Fruit fly (Drosophila melanogaster) whole organism, embryonic: ENCODE results near the gene regucalcin.

Experiments used
- C15 ChIP-seq: fragments of 200-800 bp; sonication (Bioruptor generic); IDR thresholded peaks from 3 replicates; pipeline ENCODE4 v1.3.6; 2022; ENCODE audit warnings: missing biosample characterization, missing genetic modification characterization
- CG1024 ChIP-seq: fragments of 200-800 bp; sonication (Bioruptor generic); IDR thresholded peaks from 2 replicates; pipeline ENCODE4 v1.3.6; 2022; ENCODE audit warnings: missing biosample characterization, missing genetic modification characterization
- CG10462 ChIP-seq: fragments of 200-800 bp; sonication (Bioruptor generic); optimal IDR thresholded peaks from 2 replicates; lab custom pipeline; 2016; ENCODE audit warnings: missing biosample characterization, missing genetic modification characterization
- CG11504 ChIP-seq: fragments of 200-800 bp; sonication (Bioruptor generic); optimal IDR thresholded peaks from 3 replicates; lab custom pipeline; 2019; ENCODE audit warnings: missing biosample characterization, mild to moderate bottlenecking, missing genetic modification characterization, moderate library complexity
- CG11696 ChIP-seq: fragments of 200-800 bp; sonication (Bioruptor generic); IDR thresholded peaks from 2 replicates; pipeline ENCODE4 v1.3.6; 2022; ENCODE audit warnings: missing biosample characterization, missing genetic modification characterization
- CG12769 ChIP-seq: fragments of 200-800 bp; sonication (Bioruptor generic); optimal IDR thresholded peaks from 2 replicates; lab custom pipeline; 2019; ENCODE audit warnings: missing biosample characterization, mild to moderate bottlenecking, missing genetic modification characterization, moderate library complexity
- CG15011 ChIP-seq: fragments of 200-800 bp; sonication (Bioruptor generic); optimal IDR thresholded peaks from 3 replicates; lab custom pipeline; 2018; ENCODE audit warnings: missing biosample characterization, mild to moderate bottlenecking, missing genetic modification characterization
- CG1529 ChIP-seq: fragments of 200-800 bp; sonication (Bioruptor generic); optimal IDR thresholded peaks from 3 replicates; lab custom pipeline; 2018; ENCODE audit warnings: missing biosample characterization, missing genetic modification characterization
- CG15601 ChIP-seq: fragments of 200-800 bp; sonication (Bioruptor generic); optimal IDR thresholded peaks from 3 replicates; lab custom pipeline; 2019; ENCODE audit warnings: missing biosample characterization, mild to moderate bottlenecking, missing genetic modification characterization, moderate library complexity
- CG17829 ChIP-seq: fragments of 200-800 bp; optimal IDR thresholded peaks from 2 replicates; lab custom pipeline; 2019; ENCODE audit warnings: missing biosample characterization, mild to moderate bottlenecking, missing genetic modification characterization, moderate library complexity
- CG18262 ChIP-seq: fragments of 200-800 bp; optimal IDR thresholded peaks from 3 replicates; lab custom pipeline; 2019; ENCODE audit warnings: missing biosample characterization, mild to moderate bottlenecking, missing genetic modification characterization, moderate library complexity
- CG1832 ChIP-seq: fragments of 200-800 bp; sonication (Bioruptor generic); optimal IDR thresholded peaks from 2 replicates; lab custom pipeline; 2017; ENCODE audit warnings: missing biosample characterization, mild to moderate bottlenecking, missing genetic modification characterization, inconsistent platforms
- CG2199 ChIP-seq: fragments of 200-800 bp; sonication (Bioruptor generic); IDR thresholded peaks from 3 replicates; pipeline ENCODE4 v1.3.6; 2022; ENCODE audit warnings: missing biosample characterization, missing genetic modification characterization
- CG31365 ChIP-seq: fragments of 200-800 bp; sonication (Bioruptor generic); optimal IDR thresholded peaks from 2 replicates; lab custom pipeline; 2018; ENCODE audit warnings: missing biosample characterization, mild to moderate bottlenecking, missing genetic modification characterization
- CG34224 ChIP-seq: fragments of 200-800 bp; sonication (Bioruptor generic); IDR thresholded peaks from 3 replicates; pipeline ENCODE4 v1.3.6; 2022; ENCODE audit warnings: missing biosample characterization, missing genetic modification characterization; ENCODE audit not compliant: partially characterized antibody
- CG6254 ChIP-seq: fragments of 200-800 bp; sonication (Bioruptor generic); optimal IDR thresholded peaks from 3 replicates; lab custom pipeline; 2017; ENCODE audit warnings: mild to moderate bottlenecking, missing biosample characterization, missing genetic modification reagents, missing genetic modification characterization
- CG8089 ChIP-seq: fragments of 200-800 bp; sonication (Bioruptor generic); optimal IDR thresholded peaks from 3 replicates; lab custom pipeline; 2016; ENCODE audit warnings: missing biosample characterization, missing genetic modification characterization
- Chrac-16 ChIP-seq: fragments of 200-800 bp; sonication (Bioruptor generic); optimal IDR thresholded peaks from 3 replicates; lab custom pipeline; 2016; ENCODE audit warnings: missing biosample characterization, missing genetic modification characterization
- Dll ChIP-seq: fragments of 200-800 bp; sonication (Bioruptor generic); IDR thresholded peaks from 4 replicates; pipeline ENCODE4 v1.3.6; 2022; ENCODE audit warnings: missing biosample characterization, missing genetic modification characterization; ENCODE audit not compliant: partially characterized antibody
- Drgx ChIP-seq: fragments of 200-800 bp; sonication (Bioruptor generic); IDR thresholded peaks from 2 replicates; pipeline ENCODE4 v1.3.6; 2022; ENCODE audit warnings: missing biosample characterization, missing genetic modification characterization
- ERR ChIP-seq: fragments of 200-800 bp; sonication (Bioruptor generic); optimal IDR thresholded peaks from 2 replicates; lab custom pipeline; 2016; ENCODE audit warnings: missing biosample characterization, missing genetic modification characterization
- Eip74EF ChIP-seq, 2 experiments: fragments of 200-800 bp in 1 of 2; fragments of >200 bp in 1 of 2; sonication (Bioruptor generic) in 1 of 2; optimal IDR thresholded peaks; 2 replicates each; lab custom pipeline; 2017 to 2019; ENCODE audit warnings: missing biosample characterization in 2 of 2, missing genetic modification characterization in 2 of 2, mild to moderate bottlenecking in 1 of 2, moderate library complexity in 1 of 2
- Med ChIP-seq: fragments of 200-800 bp; sonication (Bioruptor generic); peaks from one replicate; lab custom pipeline; 2016; ENCODE audit warnings: missing biosample characterization, missing genetic modification characterization, mild to moderate bottlenecking, inconsistent platforms, moderate library complexity
- Nf-YA ChIP-seq: fragments of 200-800 bp; sonication (Bioruptor generic); IDR thresholded peaks from 2 replicates; pipeline ENCODE4 v1.3.6; 2022; ENCODE audit warnings: missing biosample characterization, missing genetic modification characterization
- Six4 ChIP-seq: fragments of 200-800 bp; sonication (Bioruptor generic); optimal IDR thresholded peaks from 2 replicates; lab custom pipeline; 2016; ENCODE audit warnings: missing biosample characterization, missing genetic modification characterization
- Sox102F ChIP-seq: fragments of 200-800 bp; sonication (Bioruptor generic); optimal IDR thresholded peaks from 2 replicates; lab custom pipeline; 2018; ENCODE audit warnings: missing biosample characterization, mild to moderate bottlenecking, missing genetic modification characterization, moderate library complexity
- bsh ChIP-seq, 2 experiments: fragments of 200-800 bp; sonication (Bioruptor generic); optimal IDR thresholded peaks; 2 replicates each; lab custom pipeline; 2017 to 2018; ENCODE audit warnings: mild to moderate bottlenecking in 2 of 2, missing biosample characterization in 2 of 2, missing genetic modification characterization in 2 of 2, moderate library complexity in 1 of 2
- chinmo ChIP-seq: fragments of 200-800 bp; sonication (Bioruptor generic); IDR thresholded peaks from 4 replicates; pipeline ENCODE4 v1.3.6; 2022; ENCODE audit warnings: missing biosample characterization, missing genetic modification characterization; ENCODE audit not compliant: partially characterized antibody
- ci ChIP-seq: fragments of 200-800 bp; sonication (Bioruptor generic); IDR thresholded peaks from 3 replicates; pipeline ENCODE4 v1.3.6; 2022; ENCODE audit warnings: missing biosample characterization, missing genetic modification characterization
- crc ChIP-seq: fragments of 200-800 bp; sonication (Bioruptor generic); optimal IDR thresholded peaks from 2 replicates; lab custom pipeline; 2016; ENCODE audit warnings: missing biosample characterization, missing genetic modification characterization
- crol ChIP-seq: fragments of 200-800 bp; sonication (Bioruptor generic); IDR thresholded peaks from 2 replicates; pipeline ENCODE4 v1.3.6; 2022; ENCODE audit warnings: missing biosample characterization, missing genetic modification characterization
- eve ChIP-seq, 2 experiments: fragments of >200 bp; optimal IDR thresholded peaks; 2 replicates each; lab custom pipeline; 2017; ENCODE audit warnings: missing biosample characterization in 2 of 2, missing genetic modification characterization in 2 of 2
- fd102C ChIP-seq: fragments of 200-800 bp; sonication (Bioruptor generic); optimal IDR thresholded peaks from 2 replicates; lab custom pipeline; 2018; ENCODE audit warnings: missing biosample characterization, mild to moderate bottlenecking, missing genetic modification characterization, moderate library complexity
- gro ChIP-seq: fragments of 200-800 bp; sonication (Bioruptor generic); optimal IDR thresholded peaks from 2 replicates; lab custom pipeline; 2016; ENCODE audit warnings: missing biosample characterization, missing genetic modification characterization
- hkb ChIP-seq, 2 experiments: fragments of 200-800 bp in 1 of 2; fragments of >200 bp in 1 of 2; sonication (Bioruptor generic) in 1 of 2; IDR thresholded peaks in 1 of 2; optimal IDR thresholded peaks in 1 of 2; 2 replicates each; pipeline versions ENCODE4 v1.3.6 to Lab custom; 2017 to 2022; ENCODE audit warnings: missing biosample characterization in 1 of 2, missing genetic modification characterization in 1 of 2
- jing ChIP-seq: fragments of 200-800 bp; sonication (Bioruptor generic); optimal IDR thresholded peaks from 2 replicates; lab custom pipeline; 2018; ENCODE audit warnings: missing biosample characterization, mild to moderate bottlenecking, missing genetic modification characterization
- kah ChIP-seq: fragments of 200-800 bp; sonication (Bioruptor generic); optimal IDR thresholded peaks from 2 replicates; lab custom pipeline; 2018; ENCODE audit warnings: missing biosample characterization, mild to moderate bottlenecking, missing genetic modification characterization
- lbe ChIP-seq: fragments of 200-800 bp; sonication (Bioruptor generic); optimal IDR thresholded peaks from 2 replicates; lab custom pipeline; 2016; ENCODE audit warnings: missing biosample characterization, mild to moderate bottlenecking, missing genetic modification characterization
- nerfin-2 ChIP-seq: fragments of 200-800 bp; sonication (Bioruptor generic); IDR thresholded peaks from 2 replicates; pipeline ENCODE4 v1.3.6; 2022; ENCODE audit warnings: missing biosample characterization, missing genetic modification characterization; ENCODE audit not compliant: partially characterized antibody
- nom ChIP-seq: fragments of 200-800 bp; sonication (Bioruptor generic); optimal IDR thresholded peaks from 2 replicates; lab custom pipeline; 2017; ENCODE audit warnings: missing biosample characterization, missing genetic modification characterization, mild to moderate bottlenecking, moderate library complexity, missing genetic modification reagents
- onecut ChIP-seq: fragments of 200-800 bp; sonication (Bioruptor generic); IDR thresholded peaks from 2 replicates; pipeline ENCODE4 v1.3.6; 2022; ENCODE audit warnings: missing biosample characterization, missing genetic modification characterization
- pho ChIP-seq: fragments of 200-800 bp; sonication (Bioruptor generic); optimal IDR thresholded peaks from 2 replicates; lab custom pipeline; 2016; ENCODE audit warnings: missing biosample characterization, missing genetic modification characterization
- phol ChIP-seq: fragments of 200-800 bp; sonication (Bioruptor generic); optimal IDR thresholded peaks from 3 replicates; lab custom pipeline; 2018; ENCODE audit warnings: missing biosample characterization, mild to moderate bottlenecking, missing genetic modification characterization, moderate library complexity
- sna ChIP-seq: fragments of 200-800 bp; sonication (Bioruptor generic); IDR thresholded peaks from 2 replicates; pipeline ENCODE4 v1.3.6; 2022; ENCODE audit warnings: missing biosample characterization, missing genetic modification characterization; ENCODE audit not compliant: partially characterized antibody
- ssp ChIP-seq: fragments of 200-800 bp; sonication (Bioruptor generic); IDR thresholded peaks from 2 replicates; pipeline ENCODE4 v1.3.6; 2022; ENCODE audit warnings: missing biosample characterization, missing genetic modification characterization
- vfl ChIP-seq: fragments of 200-800 bp; sonication (Bioruptor generic); optimal IDR thresholded peaks from 2 replicates; lab custom pipeline; 2016; ENCODE audit warnings: missing biosample characterization, missing genetic modification characterization

The regucalcin gene

dm6 chrX:12004395-12004768, 7.8 kb upstream of the regucalcin start (continued):
- peak; percentile 68 for TF ChIP-seq CG11504 (tag; lab: Kevin White, UChicago)
- TF ChIP-seq fd102C (GFP tag; lab: Kevin White, UChicago): no peak
- peak; percentile 54 for TF ChIP-seq CG18262 (tag; lab: Kevin White, UChicago)
- no peak for TF ChIP-seq kah (GFP tag; lab: Kevin White, UChicago)
- TF ChIP-seq CG6254 (GFP tag; lab: Kevin White, UChicago): no peak
- peak in 1 of 2 experiments; percentile 53 for TF ChIP-seq bsh (GFP tag; optimal IDR thresholded peaks at IDR 0.05; lab: Kevin White, UChicago)
- no peak for TF ChIP-seq CG11696 (GFP tag; lab: Robert Waterston, UW)
- TF ChIP-seq pho (GFP tag; lab: Kevin White, UChicago): no peak
- no peak for TF ChIP-seq vfl (GFP tag; lab: Kevin White, UChicago)
- peak; percentile 38 for TF ChIP-seq Sox102F (GFP tag; lab: Kevin White, UChicago)

dm6 chrX:12006678-12007441, 5.3 kb upstream of the regucalcin start, which contains the start of gene CG1806:
Gene CG1806, plus strand, starts transcription at chrX:12007176.
- TF ChIP-seq CG1529 (GFP tag; lab: Kevin White, UChicago) (no peak), eve (GFP tag; optimal IDR thresholded peaks at IDR 0.05; lab: Kevin White, UChicago) (peak in 1 of 2 experiments; percentile 38), CG10462 (GFP tag; lab: Kevin White, UChicago) (no peak), Drgx (GFP tag; lab: Robert Waterston, UW) (peak; percentile 64), CG31365 (tag; lab: Kevin White, UChicago) (no peak), lbe (GFP tag; lab: Kevin White, UChicago) (peak; percentile 58), nom (GFP tag; lab: Kevin White, UChicago) (peak; percentile 82), ERR (GFP tag; lab: Kevin White, UChicago) (no peak), Nf-YA (GFP tag; lab: Robert Waterston, UW) (no peak), crc (GFP tag; lab: Kevin White, UChicago) (no peak), CG17829 (tag; lab: Kevin White, UChicago) (peak; percentile 1), CG1024 (GFP tag; lab: Robert Waterston, UW) (no peak), Dll (GFP tag; lab: Robert Waterston, UW) (0 out of 4 replicates have a peak, but pooled peaks have one; percentile 51), Eip74EF (GFP tag; optimal IDR thresholded peaks at IDR 0.05; lab: Kevin White, UChicago) (no peak), nerfin-2 (GFP tag; lab: Robert Waterston, UW) (no peak), Chrac-16 (peak; percentile 2), jing (GFP tag; lab: Kevin White, UChicago) (no peak), phol (tag; lab: Kevin White, UChicago) (no peak), CG2199 (GFP tag; lab: Robert Waterston, UW) (no peak), C15 (GFP tag; lab: Robert Waterston, UW) (no peak), CG15011 (GFP tag; lab: Kevin White, UChicago) (no peak), CG8089 (GFP tag; lab: Kevin White, UChicago) (no peak), crol (GFP tag; lab: Robert Waterston, UW) (no peak), chinmo (0 out of 4 replicates have a peak, but pooled peaks have one; percentile 54), ci (peak; percentile 24; the same call in 2 of the 3 replicates), ssp (no peak), Six4 (GFP tag; lab: Kevin White, UChicago) (no peak), CG6254 (GFP tag; lab: Kevin White, UChicago) (peak; percentile 34), gro (GFP tag; lab: Kevin White, UChicago) (peak; percentile 54), CG15601 (tag; lab: Kevin White, UChicago) (no peak), CG1832 (no peak), sna (GFP tag; lab: Robert Waterston, UW) (0 out of 2 replicates have a peak, but pooled peaks have one; percentile 33), Med (GFP tag; lab: Kevin White, UChicago) (peak; percentile 45), hkb (optimal IDR thresholded peaks at IDR 0.05; lab: Kevin White, UChicago) (no peak), hkb (GFP tag; IDR thresholded peaks at IDR 0.05; lab: Robert Waterston, UW) (peak; percentile 53; the same call in 1 of the 2 replicates), CG12769 (peak; percentile 88), onecut (0 out of 2 replicates have a peak, but pooled peaks have one; percentile 4), CG34224 (peak; percentile 38; the same call in 2 of the 3 replicates)
